Fruit fly (Drosophila melanogaster): ENCODE results near the gene Vha26.

The Vha26 gene

DNA sequence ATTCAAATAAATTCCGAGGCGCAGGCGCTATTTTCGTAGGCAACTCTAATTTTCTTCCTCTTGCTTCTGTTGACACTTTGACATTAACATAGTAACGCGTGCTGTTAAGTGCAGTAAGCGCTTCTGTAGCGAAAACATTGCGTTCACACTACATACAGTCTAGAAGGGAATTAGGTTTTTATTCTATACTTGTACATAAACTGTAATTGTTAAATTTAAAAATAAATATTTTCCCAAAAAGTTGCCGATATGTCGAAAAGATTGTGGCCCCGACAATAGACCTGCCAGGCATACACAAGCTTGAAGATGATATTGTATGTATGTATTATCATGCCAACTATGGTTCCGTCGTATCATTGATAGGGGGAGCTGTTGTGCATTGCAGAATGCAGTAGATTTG, 14.9 kb downstream of the Vha26 start, which contains the start of gene asl (continued):
- TF ChIP-seq Dad (GFP tag; optimal IDR thresholded peaks at IDR 0.05) (peak; percentile 7), Poxn (GFP tag; IDR thresholded peaks at IDR 0.05) (no peak), exex (tag; optimal IDR thresholded peaks at IDR 0.05) (no peak), ATbp (GFP tag; optimal IDR thresholded peaks at IDR 0.05) (peak; percentile 32), gce (GFP tag; IDR thresholded peaks at IDR 0.05) (0 out of 3 replicates have a peak, but pooled peaks have one; percentile 50), Max (GFP tag; optimal IDR thresholded peaks at IDR 0.05) (peak; percentile 57), eyg (GFP tag; optimal IDR thresholded peaks at IDR 0.05) (peak; percentile 32), Usf (GFP tag; optimal IDR thresholded peaks at IDR 0.05) (no peak), disco-r (GFP tag; optimal IDR thresholded peaks at IDR 0.05) (peak; percentile 54), HmgD (GFP tag; optimal IDR thresholded peaks at IDR 0.05) (no peak), CG14965 (GFP tag; optimal IDR thresholded peaks at IDR 0.05; ENCODE audit: borderline replicate concordance) (no peak), Ravus (GFP tag; IDR thresholded peaks at IDR 0.05) (no peak), CG7987 (GFP tag; optimal IDR thresholded peaks at IDR 0.05) (peak; percentile 38), ttk (GFP tag; IDR thresholded peaks at IDR 0.05) (no peak), bsh (GFP tag; optimal IDR thresholded peaks at IDR 0.05) (peak in 1 of 2 experiments; percentile 69), CG13287 (GFP tag; IDR thresholded peaks at IDR 0.05; ENCODE audit: partially characterized antibody) (peak; percentile 19; the same call in 1 of the 2 replicates), CG17361 (GFP tag; IDR thresholded peaks at IDR 0.05) (peak; percentile 83), seq (GFP tag; IDR thresholded peaks at IDR 0.05) (no peak), sna (GFP tag; IDR thresholded peaks at IDR 0.05; ENCODE audit: partially characterized antibody) (no peak), twi (tag; optimal IDR thresholded peaks at IDR 0.05) (peak; percentile 62), CG32767 (GFP tag; IDR thresholded peaks at IDR 0.05) (0 out of 2 replicates have a peak, but pooled peaks have one; percentile 43), pho (GFP tag; optimal IDR thresholded peaks at IDR 0.05) (peak; percentile 33), dmrt11E (tag; optimal IDR thresholded peaks at IDR 0.05) (peak; percentile 65), sd (tag; optimal IDR thresholded peaks at IDR 0.05) (peak; percentile 82), Nf-YA (GFP tag; IDR thresholded peaks at IDR 0.05) (no peak), pros (GFP tag; optimal IDR thresholded peaks at IDR 0.05) (no peak), Atf6 (GFP tag; IDR thresholded peaks at IDR 0.05) (peak; percentile 56), TFAM (GFP tag; optimal IDR thresholded peaks at IDR 0.05) (no peak), Deaf1 (tag; optimal IDR thresholded peaks at IDR 0.05) (peak; percentile 47), CG2116 (GFP tag; optimal IDR thresholded peaks at IDR 0.05) (peak; percentile 85), maf-S (GFP tag; optimal IDR thresholded peaks at IDR 0.05) (no peak), gcm (GFP tag; optimal IDR thresholded peaks at IDR 0.05) (no peak), bbx (GFP tag; IDR thresholded peaks at IDR 0.05; ENCODE audit: partially characterized antibody) (no peak), CG12391 (tag; optimal IDR thresholded peaks at IDR 0.05) (peak; percentile 78), psq (GFP tag; optimal IDR thresholded peaks at IDR 0.05) (peak; percentile 14), sima (GFP tag; optimal IDR thresholded peaks at IDR 0.05) (no peak), pan (optimal IDR thresholded peaks at IDR 0.05) (no peak), pan (GFP tag; optimal IDR thresholded peaks at IDR 0.05 in 1 of 2, IDR thresholded peaks at IDR 0.05 in 1 of 2) (peak in 1 of 2 experiments; percentile 47), Six4 (GFP tag; optimal IDR thresholded peaks at IDR 0.05) (no peak), CG16813 (GFP tag; IDR thresholded peaks at IDR 0.05; ENCODE audit: partially characterized antibody) (peak; percentile 39; the same call in 1 of the 3 replicates), CG10462 (GFP tag; optimal IDR thresholded peaks at IDR 0.05) (peak; percentile 8), CG6175 (GFP tag; IDR thresholded peaks at IDR 0.05) (no peak), so (GFP tag; IDR thresholded peaks at IDR 0.05) (no peak), CG9797 (GFP tag; optimal IDR thresholded peaks at IDR 0.05) (peak; percentile 61), salm (tag; optimal IDR thresholded peaks at IDR 0.05) (no peak), CG15073 (GFP tag; optimal IDR thresholded peaks at IDR 0.05) (no peak), Fer1 (GFP tag; optimal IDR thresholded peaks at IDR 0.05) (peak; percentile 68), Kr (GFP tag; optimal IDR thresholded peaks at IDR 0.05) (no peak), gem (tag; optimal IDR thresholded peaks at IDR 0.05) (peak; percentile 79), gsb (GFP tag; IDR thresholded peaks at IDR 0.05) (no peak), CG4282 (GFP tag; optimal IDR thresholded peaks at IDR 0.05) (no peak)

Measured in whole organism, embryonic.